Worm (Caenorhabditis elegans): ENCODE results near the gene aak-1.

The aak-1 gene

DNA sequence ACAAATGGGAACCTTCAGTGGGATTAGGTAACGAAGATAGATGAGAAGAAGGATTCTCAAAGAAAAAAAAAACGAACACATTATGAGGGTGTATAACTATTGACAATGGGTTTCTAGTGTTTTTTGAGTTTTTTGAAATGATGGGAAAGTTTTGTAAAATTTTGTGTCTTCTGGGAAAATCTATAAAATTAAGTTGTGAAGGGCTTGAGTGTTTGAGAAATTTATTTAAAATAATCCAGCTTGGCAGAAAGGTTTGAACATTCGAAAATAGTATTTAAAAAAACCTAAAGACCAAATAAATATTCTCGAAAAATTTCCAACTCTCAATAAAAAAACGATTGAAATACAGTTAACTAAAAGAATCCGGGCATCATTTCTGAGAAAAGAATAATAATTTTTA is 15.7 kb downstream of the aak-1 start:
- TF ChIP-seq C34F6.9 (tag; optimal IDR thresholded peaks at IDR 0.05): no peak
- no peak for TF ChIP-seq sem-4 (tag; optimal IDR thresholded peaks at IDR 0.05)
- no peak for TF ChIP-seq ZK546.5 (tag; optimal IDR thresholded peaks at IDR 0.05)
- no peak for TF ChIP-seq mab-5 (tag; optimal IDR thresholded peaks at IDR 0.05)
- TF ChIP-seq alr-1 (tag; optimal IDR thresholded peaks at IDR 0.05): no peak
- no peak for TF ChIP-seq snpc-4 (tag; optimal IDR thresholded peaks at IDR 0.05)
- no peak for TF ChIP-seq nhr-21 (tag; optimal IDR thresholded peaks at IDR 0.05)
- TF ChIP-seq lin-13 (GFP tag; optimal IDR thresholded peaks at IDR 0.05): no peak
- no peak for TF ChIP-seq unc-55 (GFP tag; optimal IDR thresholded peaks at IDR 0.05)

DNA sequence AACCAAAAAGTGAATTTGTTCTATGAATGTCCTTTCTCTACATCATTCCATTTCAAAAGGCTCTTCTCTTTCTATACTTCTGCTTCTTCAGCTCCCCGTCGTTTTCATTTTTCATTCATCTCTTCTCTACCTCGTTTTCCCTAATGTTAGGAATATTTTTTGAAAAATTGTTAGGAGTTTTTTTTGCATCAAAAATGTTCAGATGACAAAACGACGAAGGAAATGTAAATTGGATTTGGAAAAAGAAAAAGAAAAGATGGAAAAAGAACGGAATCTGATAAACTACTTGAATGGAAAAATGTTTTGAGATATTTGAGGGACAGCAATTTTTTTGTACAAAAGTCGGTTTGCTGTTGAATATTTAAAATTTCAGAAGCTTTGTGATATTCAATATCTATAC is 16.1 kb downstream of the aak-1 start:
- no peak for TF ChIP-seq nhr-237 (tag; optimal IDR thresholded peaks at IDR 0.05)

DNA sequence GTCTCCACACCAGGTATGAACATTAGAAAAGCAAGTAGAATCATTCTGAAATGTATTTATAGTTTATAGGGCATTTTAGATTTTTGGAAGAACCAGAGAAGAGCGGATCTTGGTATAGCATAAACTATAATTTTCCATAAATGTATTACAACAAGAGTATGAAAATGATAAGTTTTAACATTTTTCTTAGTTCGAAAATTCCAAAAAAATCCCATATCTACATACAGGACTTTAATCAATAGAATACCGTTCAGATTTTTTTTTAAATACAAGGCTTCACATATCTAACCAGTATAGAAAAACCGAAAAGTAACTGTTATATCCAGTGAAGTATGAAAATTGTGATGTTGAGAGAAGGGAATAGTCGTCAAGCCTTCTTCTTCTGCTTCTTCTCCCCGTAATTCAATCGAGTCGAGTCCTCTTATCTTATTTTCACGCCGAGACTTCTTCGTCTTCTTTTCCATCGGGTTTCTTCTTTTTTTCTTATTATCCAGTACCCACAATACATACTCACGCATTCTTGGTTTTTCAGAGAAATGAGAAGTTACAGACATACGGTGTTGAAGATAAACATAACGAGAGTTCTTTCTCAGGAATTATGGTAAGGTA is 17.0 kb downstream of the aak-1 start, which contains the start of gene ZK370.6:
TSS of gene ZK370.6 (minus strand) at position 51 of the 609 bp plus-strand sequence.
- TF ChIP-seq nhr-237 (tag; optimal IDR thresholded peaks at IDR 0.05): no peak
- TF ChIP-seq nhr-11 (tag; optimal IDR thresholded peaks at IDR 0.05): no peak
- no peak for TF ChIP-seq nhr-23 (tag; optimal IDR thresholded peaks at IDR 0.05)
- no peak for TF ChIP-seq nhr-129 (tag; optimal IDR thresholded peaks at IDR 0.05)
- no peak for TF ChIP-seq nhr-77 (tag; optimal IDR thresholded peaks at IDR 0.05)
- no peak for TF ChIP-seq sma-3 (GFP tag; optimal IDR thresholded peaks at IDR 0.05)
- no peak for TF ChIP-seq fos-1 (tag; optimal IDR thresholded peaks at IDR 0.05)
- TF ChIP-seq elt-1 (tag; optimal IDR thresholded peaks at IDR 0.05): no peak
- no peak for TF ChIP-seq mab-5 (tag; optimal IDR thresholded peaks at IDR 0.05)
- TF ChIP-seq lin-39 (tag; optimal IDR thresholded peaks at IDR 0.05): no peak
- no peak for TF ChIP-seq zag-1 (tag; optimal IDR thresholded peaks at IDR 0.05)
- no peak for TF ChIP-seq ztf-11 (tag; optimal IDR thresholded peaks at IDR 0.05)
- TF ChIP-seq blmp-1 (tag; optimal IDR thresholded peaks at IDR 0.05; ENCODE audit: insufficient read depth): no peak
- TF ChIP-seq F13H6.1 (tag; optimal IDR thresholded peaks at IDR 0.05): no peak
- TF ChIP-seq unc-39 (tag; optimal IDR thresholded peaks at IDR 0.05): no peak
- TF ChIP-seq unc-55 (GFP tag; optimal IDR thresholded peaks at IDR 0.05): no peak
- no peak for TF ChIP-seq mdl-1 (tag; optimal IDR thresholded peaks at IDR 0.05)
- no peak for TF ChIP-seq elt-3 (tag; optimal IDR thresholded peaks at IDR 0.05)
- TF ChIP-seq snpc-4 (tag; optimal IDR thresholded peaks at IDR 0.05): no peak
- no peak for TF ChIP-seq peb-1 (tag; optimal IDR thresholded peaks at IDR 0.05)

DNA sequence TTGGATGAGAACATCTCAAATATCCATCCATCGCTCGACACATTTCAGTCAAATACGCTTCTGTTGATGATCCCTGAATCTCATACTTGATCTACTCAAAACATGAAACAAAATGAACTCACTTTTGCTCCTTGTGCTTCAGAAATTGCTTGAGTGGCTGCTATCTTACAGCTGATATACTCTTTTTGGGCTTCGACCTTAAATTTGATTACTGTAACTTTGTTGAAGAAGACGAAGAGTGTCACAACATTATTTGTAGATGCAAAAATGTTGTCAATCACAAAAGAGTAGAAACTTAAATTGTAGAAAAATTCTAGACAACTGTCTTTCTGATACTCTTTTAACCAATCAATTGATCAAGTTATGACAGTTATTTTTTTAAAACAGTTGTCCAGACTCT is 18.3 kb downstream of the aak-1 start:
- no peak for TF ChIP-seq blmp-1 (tag; optimal IDR thresholded peaks at IDR 0.05; ENCODE audit: insufficient read depth)
- TF ChIP-seq aly-2 (tag; optimal IDR thresholded peaks at IDR 0.05): no peak
- no peak for TF ChIP-seq ztf-1 (GFP tag; conservative IDR thresholded peaks at IDR 0.05)
- TF ChIP-seq mbf-1 (tag; optimal IDR thresholded peaks at IDR 0.05): no peak
- TF ChIP-seq sma-9 (GFP tag; optimal IDR thresholded peaks at IDR 0.05): no peak
- no peak for TF ChIP-seq sma-9 (tag; optimal IDR thresholded peaks at IDR 0.05)
- TF ChIP-seq alr-1 (tag; optimal IDR thresholded peaks at IDR 0.05): no peak
- TF ChIP-seq lsy-2 (tag; optimal IDR thresholded peaks at IDR 0.05): no peak
- no peak for TF ChIP-seq C34F6.9 (tag; optimal IDR thresholded peaks at IDR 0.05)
- no peak for TF ChIP-seq nhr-23 (tag; optimal IDR thresholded peaks at IDR 0.05)
- no peak for TF ChIP-seq nhr-6 (tag; optimal IDR thresholded peaks at IDR 0.05)
- no peak for TF ChIP-seq ZK546.5 (tag; optimal IDR thresholded peaks at IDR 0.05)
- no peak for TF ChIP-seq lin-13 (GFP tag; optimal IDR thresholded peaks at IDR 0.05)
- TF ChIP-seq fos-1 (tag; optimal IDR thresholded peaks at IDR 0.05): no peak

DNA sequence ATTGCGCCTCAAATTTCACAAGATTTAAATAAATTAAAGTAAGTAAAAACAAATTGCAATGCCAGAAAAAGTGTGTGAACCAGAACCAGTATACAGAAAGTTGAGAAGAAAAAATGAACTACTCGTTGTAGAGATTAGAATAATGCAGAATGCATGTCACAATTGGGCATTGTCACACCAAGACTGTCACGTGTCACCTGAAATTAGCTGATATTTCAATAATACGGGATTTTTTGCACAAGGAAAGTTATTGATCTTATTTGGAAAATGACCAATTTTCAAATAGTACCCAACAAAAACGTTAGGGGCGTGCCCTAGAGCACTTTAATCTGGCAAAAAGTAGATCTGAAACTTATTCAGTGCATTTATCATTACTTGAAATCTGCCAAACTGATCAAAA is 18.9 kb downstream of the aak-1 start:
- TF ChIP-seq ztf-11 (tag; optimal IDR thresholded peaks at IDR 0.05): no peak
- TF ChIP-seq aly-2 (tag; optimal IDR thresholded peaks at IDR 0.05): no peak
- TF ChIP-seq fos-1 (tag; optimal IDR thresholded peaks at IDR 0.05): no peak
- no peak for TF ChIP-seq ceh-82 (tag; optimal IDR thresholded peaks at IDR 0.05)
- TF ChIP-seq F13H6.1 (tag; optimal IDR thresholded peaks at IDR 0.05): no peak

Data from whole organism, L2 larva.